Fruit fly (Drosophila melanogaster): ENCODE results near the gene CG11865.

The CG11865 gene

DNA sequence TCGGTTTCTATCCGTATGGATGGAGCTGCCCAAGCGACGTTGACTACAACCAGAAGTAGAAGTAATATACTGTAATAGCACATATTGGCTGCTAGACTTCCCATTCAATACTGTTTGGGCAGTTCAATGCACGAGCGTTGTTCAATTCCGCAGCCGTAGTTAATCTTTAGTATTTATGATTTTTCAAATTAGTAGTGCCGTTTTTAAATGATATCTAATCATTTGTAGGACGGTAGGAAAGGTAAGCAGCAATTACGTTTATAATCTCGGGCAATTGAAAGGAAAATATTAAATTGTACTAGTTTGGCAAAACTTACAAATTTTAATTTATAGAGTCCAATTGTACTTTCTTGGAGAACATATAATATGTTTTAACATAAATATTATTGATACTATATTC is 546 bp upstream of the CG11865 start, which contains the start of gene CG15253:
CG15253 (minus strand) TSS at position 101 of the 400 bp plus-strand sequence.
- TF ChIP-seq sage (GFP tag; optimal IDR thresholded peaks at IDR 0.05) (no peak), Abd-B (GFP tag; optimal IDR thresholded peaks at IDR 0.05) (no peak), dl (GFP tag; optimal IDR thresholded peaks at IDR 0.05; ENCODE audit: insufficient read depth in 1 of 2, partially characterized antibody in 2 of 2) (no peak), CG9705 (GFP tag; optimal IDR thresholded peaks at IDR 0.05) (no peak), Dfd (GFP tag; optimal IDR thresholded peaks at IDR 0.05) (no peak), Hr78 (GFP tag; optimal IDR thresholded peaks at IDR 0.05) (no peak), usp (GFP tag; optimal IDR thresholded peaks at IDR 0.05) (no peak), lola (GFP tag; optimal IDR thresholded peaks at IDR 0.05) (no peak), tai (GFP tag; optimal IDR thresholded peaks at IDR 0.05) (no peak), dsf (GFP tag; optimal IDR thresholded peaks at IDR 0.05; ENCODE audit: borderline replicate concordance) (no peak), GATAd (GFP tag; optimal IDR thresholded peaks at IDR 0.05) (no peak), HLH106 (tag; optimal IDR thresholded peaks at IDR 0.05) (no peak)

DNA sequence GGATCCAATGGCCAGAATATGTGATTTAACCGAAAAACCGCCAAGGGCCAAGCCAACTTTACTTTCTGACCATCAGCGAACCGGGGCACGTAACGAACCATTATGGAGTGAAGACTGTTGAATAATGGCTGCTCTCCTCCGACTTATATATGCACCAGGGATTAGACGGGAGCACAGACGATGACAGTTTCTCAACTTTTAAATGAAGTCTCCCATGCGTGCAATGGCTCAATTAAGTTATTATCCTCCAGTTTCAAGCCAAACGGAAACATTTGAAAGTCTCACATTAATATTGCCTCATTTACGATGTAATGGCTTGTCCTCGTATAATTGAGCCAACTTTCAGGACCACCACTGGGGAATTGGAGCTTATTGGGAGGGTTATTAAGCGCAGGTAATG is 6.7 kb downstream of the CG11865 start, which contains the start of gene Or35a:
Or35a (minus strand) TSS at position 101 of the 400 bp plus-strand sequence.
- TF ChIP-seq tai (GFP tag; optimal IDR thresholded peaks at IDR 0.05) (no peak), psq (GFP tag; optimal IDR thresholded peaks at IDR 0.05) (no peak), ey (GFP tag; optimal IDR thresholded peaks at IDR 0.05) (no peak), dmrt93B (GFP tag; optimal IDR thresholded peaks at IDR 0.05) (no peak), Jra (GFP tag; optimal IDR thresholded peaks at IDR 0.05) (no peak)

DNA sequence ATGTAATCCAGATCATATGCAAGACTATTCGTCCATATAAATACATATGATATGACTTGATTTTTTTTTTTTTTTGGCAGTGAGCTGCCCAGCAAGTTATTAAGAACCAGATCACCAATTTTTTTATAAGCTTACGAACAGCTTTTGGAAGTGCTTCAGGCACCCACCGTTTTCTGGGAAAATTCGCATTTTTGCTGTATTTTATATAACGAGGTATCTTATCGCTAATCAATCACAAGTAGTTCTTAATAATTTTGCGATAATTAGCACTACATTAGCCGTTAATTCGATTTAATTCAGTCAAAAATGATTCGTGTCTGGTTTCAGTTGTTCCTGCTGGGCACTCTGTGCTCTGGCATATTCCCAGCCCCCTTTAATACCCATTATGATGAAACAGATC is 11.6 kb downstream of the CG11865 start, which contains the start of gene CG7631:
CG7631 (plus strand) TSS at position 301 of the 400 bp plus-strand sequence.
- no peak for TF ChIP-seq h (GFP tag; optimal IDR thresholded peaks at IDR 0.05)
- TF ChIP-seq woc (GFP tag; optimal IDR thresholded peaks at IDR 0.05), result no peak
- TF ChIP-seq Hnf4 (GFP tag; optimal IDR thresholded peaks at IDR 0.05), result no peak

DNA sequence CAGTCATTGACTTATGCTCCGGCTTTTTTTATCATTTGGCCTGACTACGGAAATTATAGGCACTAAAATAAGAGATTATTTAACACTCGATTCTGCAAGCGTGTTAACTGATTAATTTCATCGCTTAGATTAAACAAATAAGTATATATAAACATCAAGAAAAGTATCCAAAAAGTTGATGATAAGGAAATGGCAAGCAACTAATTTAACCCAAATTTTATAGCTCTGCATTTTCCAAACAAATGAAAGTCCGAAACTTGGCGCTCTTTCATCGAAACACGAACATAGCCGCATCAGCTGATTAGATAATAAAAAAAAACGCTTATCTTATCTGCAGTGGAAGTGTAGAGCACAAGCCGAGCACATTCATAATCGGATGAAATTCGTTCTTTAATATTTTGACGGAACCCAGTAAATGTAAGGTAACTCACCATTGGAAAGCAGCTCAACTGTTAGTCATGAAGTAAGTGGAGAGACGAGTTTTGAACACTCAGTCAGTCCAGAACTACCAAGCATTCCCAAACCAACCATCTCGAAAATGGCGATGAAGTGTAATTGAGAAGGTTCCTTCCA is 12.9 kb downstream of the CG11865 start, which contains the start of gene CG18480:
CG18480 (plus strand) TSS at position 407 of the 573 bp plus-strand sequence.
- TF ChIP-seq tai (GFP tag; optimal IDR thresholded peaks at IDR 0.05) (peak; percentile 16), sage (GFP tag; optimal IDR thresholded peaks at IDR 0.05) (no peak), ey (GFP tag; optimal IDR thresholded peaks at IDR 0.05) (peak; percentile 68), CrebA (GFP tag; optimal IDR thresholded peaks at IDR 0.05; ENCODE audit: borderline replicate concordance) (no peak), CG32264 (GFP tag; optimal IDR thresholded peaks at IDR 0.05) (no peak), Sp1 (GFP tag; optimal IDR thresholded peaks at IDR 0.05) (peak; percentile 48), HLH106 (tag; optimal IDR thresholded peaks at IDR 0.05) (peak; percentile 54), dmrt93B (GFP tag; optimal IDR thresholded peaks at IDR 0.05) (peak; percentile 6), pan (optimal IDR thresholded peaks at IDR 0.05) (no peak), h (GFP tag; optimal IDR thresholded peaks at IDR 0.05) (peak; percentile 79), N (GFP tag; optimal IDR thresholded peaks at IDR 0.05) (no peak), brk (GFP tag; optimal IDR thresholded peaks at IDR 0.05) (peak; percentile 58), Hnf4 (GFP tag; optimal IDR thresholded peaks at IDR 0.05) (peak; percentile 57), Jra (GFP tag; optimal IDR thresholded peaks at IDR 0.05) (peak; percentile 64), foxo (GFP tag; optimal IDR thresholded peaks at IDR 0.05) (peak in 1 of 2 experiments; percentile 82), br (GFP tag; optimal IDR thresholded peaks at IDR 0.05) (peak; percentile 66), GATAd (GFP tag; optimal IDR thresholded peaks at IDR 0.05) (no peak), woc (GFP tag; optimal IDR thresholded peaks at IDR 0.05) (peak; percentile 48), fru (GFP tag; optimal IDR thresholded peaks at IDR 0.05) (peak; percentile 74), Hr83 (GFP tag; optimal IDR thresholded peaks at IDR 0.05; ENCODE audit: poor library complexity, severe bottlenecking) (peak; percentile 35), rgr (GFP tag; optimal IDR thresholded peaks at IDR 0.05) (peak; percentile 76), OdsH (GFP tag; optimal IDR thresholded peaks at IDR 0.05) (peak; percentile 59)

DNA sequence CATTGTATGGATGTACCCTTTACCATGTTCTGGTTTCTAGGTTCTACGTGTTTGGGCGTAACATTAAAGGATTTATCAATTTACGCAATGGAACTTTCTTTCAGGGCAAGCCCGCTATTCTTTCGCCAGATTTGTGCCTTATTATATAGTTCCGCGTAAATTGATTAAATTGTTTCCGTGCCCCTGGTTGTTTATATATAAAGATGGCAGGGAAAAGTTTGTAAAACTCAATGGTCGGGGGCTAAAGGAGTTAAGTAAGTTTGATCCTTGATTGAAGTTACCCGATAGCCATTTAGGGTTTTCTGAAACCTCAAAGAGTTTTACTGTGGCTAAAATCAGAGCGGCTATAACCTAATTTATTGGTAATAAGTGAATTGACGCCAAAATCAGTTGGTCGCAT is 24.9 kb downstream of the CG11865 start:
- no peak for TF ChIP-seq Myc (optimal IDR thresholded peaks at IDR 0.05)
- no peak for TF ChIP-seq Abd-B (GFP tag; optimal IDR thresholded peaks at IDR 0.05)
- TF ChIP-seq pan (optimal IDR thresholded peaks at IDR 0.05), result no peak
- TF ChIP-seq Hnf4 (GFP tag; optimal IDR thresholded peaks at IDR 0.05), result no peak
- TF ChIP-seq Mio (GFP tag; optimal IDR thresholded peaks at IDR 0.05), result no peak
- TF ChIP-seq ey (GFP tag; optimal IDR thresholded peaks at IDR 0.05), result no peak
- no peak for TF ChIP-seq CG32264 (GFP tag; optimal IDR thresholded peaks at IDR 0.05)
- TF ChIP-seq usp (GFP tag; optimal IDR thresholded peaks at IDR 0.05), result no peak
- no peak for TF ChIP-seq tai (GFP tag; optimal IDR thresholded peaks at IDR 0.05)
- no peak for TF ChIP-seq sv (GFP tag; optimal IDR thresholded peaks at IDR 0.05)
- TF ChIP-seq Sp1 (GFP tag; optimal IDR thresholded peaks at IDR 0.05), result no peak
- no peak for TF ChIP-seq Dif (GFP tag; optimal IDR thresholded peaks at IDR 0.05; ENCODE audit: partially characterized antibody)
- TF ChIP-seq rgr (GFP tag; optimal IDR thresholded peaks at IDR 0.05), result no peak
- no peak for TF ChIP-seq dmrt93B (GFP tag; optimal IDR thresholded peaks at IDR 0.05)
- no peak for TF ChIP-seq fru (GFP tag; optimal IDR thresholded peaks at IDR 0.05)
